Worm (Caenorhabditis elegans): Measurements from ENCODE around the gene ceh-74.

ceh-74 gene

ce11 chrV:14140733-14141132, 37.1 kb upstream of the ceh-74 start:
- TF ChIP-seq snpc-3.4 (tag; optimal IDR thresholded peaks at IDR 0.05) (no peak), fkh-3 (tag; optimal IDR thresholded peaks at IDR 0.05) (no peak), ztf-25 (GFP tag; IDR thresholded peaks at IDR 0.05) (no peak), cebp-1 (GFP tag; IDR thresholded peaks at IDR 0.05) (no peak), cebp-1 (tag; optimal IDR thresholded peaks at IDR 0.05) (peak; percentile 47)

ce11 chrV:14141846-14142245, 36.0 kb upstream of the ceh-74 start:
- TF ChIP-seq ztf-28 (GFP tag; IDR thresholded peaks at IDR 0.05) (no peak), T07F8.4 (tag; optimal IDR thresholded peaks at IDR 0.05) (no peak), K11D2.4 (GFP tag; IDR thresholded peaks at IDR 0.05) (no peak), Y53F4B.3 (GFP tag; IDR thresholded peaks at IDR 0.05) (no peak), nhr-27 (tag; optimal IDR thresholded peaks at IDR 0.05) (no peak), egrh-3 (GFP tag; IDR thresholded peaks at IDR 0.05) (no peak), nhr-80 (tag; optimal IDR thresholded peaks at IDR 0.05) (no peak), atf-7 (tag; optimal IDR thresholded peaks at IDR 0.05) (no peak)

- TF ChIP-seq ceh-100 (GFP tag; IDR thresholded peaks at IDR 0.05) (no peak), hmg-1.2 (GFP tag; IDR thresholded peaks at IDR 0.05) (peak; percentile 38; the same call in 1 of the 2 replicates), lin-40 (tag; optimal IDR thresholded peaks at IDR 0.05) (peak; percentile 13), unc-62 (GFP tag; optimal IDR thresholded peaks at IDR 0.05) (no peak), lir-1 (GFP tag; conservative IDR thresholded peaks at IDR 0.05) (no peak)
These were observed 34.2 kb upstream of the ceh-74 start for ce11 chrV:14143634-14144033.

ce11 chrV:14145267-14145666, 32.6 kb upstream of the ceh-74 start, which contains the start of gene par-1:
Gene par-1, minus strand, starts transcription at chrV:14145367.
- TF ChIP-seq attf-3 (GFP tag; conservative IDR thresholded peaks at IDR 0.05) (no peak), ztf-6 (GFP tag; IDR thresholded peaks at IDR 0.05) (no peak), C17E4.6 (GFP tag; IDR thresholded peaks at IDR 0.05) (no peak), sptf-2 (GFP tag; optimal IDR thresholded peaks at IDR 0.05) (no peak), unc-62 (GFP tag; optimal IDR thresholded peaks at IDR 0.05) (no peak), him-1 (tag; optimal IDR thresholded peaks at IDR 0.05) (no peak), zfh-2 (GFP tag; conservative IDR thresholded peaks at IDR 0.05) (no peak), rec-8 (tag; optimal IDR thresholded peaks at IDR 0.05) (no peak), T07F8.4 (tag; optimal IDR thresholded peaks at IDR 0.05) (no peak), F39B2.1 (GFP tag; IDR thresholded peaks at IDR 0.05) (no peak), efl-1 (GFP tag; optimal IDR thresholded peaks at IDR 0.05) (no peak), lsy-27 (tag; optimal IDR thresholded peaks at IDR 0.05; ENCODE audit: borderline replicate concordance, insufficient read depth) (no peak), attf-5 (GFP tag; optimal IDR thresholded peaks at IDR 0.05) (no peak), B0035.1 (tag; optimal IDR thresholded peaks at IDR 0.05) (no peak), T26A5.8 (tag; optimal IDR thresholded peaks at IDR 0.05) (no peak), dpl-1 (GFP tag; optimal IDR thresholded peaks at IDR 0.05) (no peak), Y53G8AR.9 (GFP tag; conservative IDR thresholded peaks at IDR 0.05) (no peak), ceh-79 (tag; optimal IDR thresholded peaks at IDR 0.05) (no peak)

ce11 chrV:14146199-14146598, 31.7 kb upstream of the ceh-74 start, which contains the start of gene acs-10:
Gene acs-10, plus strand, starts transcription at chrV:14146499.
- TF ChIP-seq ZK185.1 (tag; optimal IDR thresholded peaks at IDR 0.05; ENCODE audit: poor library complexity, severe bottlenecking) (no peak), rec-8 (tag; optimal IDR thresholded peaks at IDR 0.05) (no peak), mel-28 (tag; optimal IDR thresholded peaks at IDR 0.05; ENCODE audit: borderline replicate concordance) (no peak), madf-6 (GFP tag; IDR thresholded peaks at IDR 0.05) (no peak)
